Worm (Caenorhabditis elegans): ENCODE results near the gene zig-12.

DNA sequence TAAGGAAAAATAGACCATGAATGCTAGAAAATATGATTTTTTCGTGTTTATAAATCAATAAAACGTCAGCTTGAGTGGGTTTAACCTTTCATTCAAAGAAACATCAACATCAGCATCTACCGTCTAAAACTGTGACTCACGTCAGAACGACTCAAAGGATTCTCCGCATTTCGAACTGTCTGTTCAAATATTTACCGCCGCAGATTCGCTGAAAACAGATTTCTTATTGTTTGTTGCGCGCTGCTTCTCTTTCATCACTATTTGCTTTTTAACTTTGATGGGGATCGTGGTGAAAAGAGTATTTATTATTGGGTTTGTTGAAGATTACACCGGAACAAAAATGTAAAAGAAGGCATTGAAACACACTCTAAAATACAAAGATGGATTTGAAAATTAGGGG lies 42.4 kb upstream of the zig-12 start:
- no peak for TF ChIP-seq unc-3 (GFP tag; conservative IDR thresholded peaks at IDR 0.05)
- no peak for TF ChIP-seq unc-3 (tag; optimal IDR thresholded peaks at IDR 0.05)
- no peak for TF ChIP-seq unc-55 (GFP tag; optimal IDR thresholded peaks at IDR 0.05)
- TF ChIP-seq nhr-11 (tag; optimal IDR thresholded peaks at IDR 0.05) = no peak
- TF ChIP-seq ama-1 (optimal IDR thresholded peaks at IDR 0.05) = no peak
- no peak for TF ChIP-seq nhr-232 (tag; optimal IDR thresholded peaks at IDR 0.05)
- TF ChIP-seq mec-3 (tag; optimal IDR thresholded peaks at IDR 0.05; ENCODE audit: borderline replicate concordance) = no peak

All from whole organism, late embryonic.